Fruit fly (Drosophila melanogaster) whole organism, wandering third instar larva: ENCODE measurements around the gene CG18265.

Experiments used
- Abd-B ChIP-seq: fragments of >200 bp; optimal IDR thresholded peaks from 2 replicates; lab custom pipeline; 2017; ENCODE audit warnings: missing biosample characterization, missing genetic modification characterization
- CG32264 ChIP-seq: fragments of 200-800 bp; sonication (Bioruptor generic); optimal IDR thresholded peaks from 2 replicates; lab custom pipeline; 2016; ENCODE audit warnings: missing biosample characterization, missing genetic modification characterization
- CG9705 ChIP-seq: fragments of 200-800 bp; sonication (Bioruptor generic); optimal IDR thresholded peaks from 2 replicates; lab custom pipeline; 2018; ENCODE audit warnings: missing biosample characterization, mild to moderate bottlenecking, missing genetic modification characterization
- CrebA ChIP-seq: fragments of 200-800 bp; sonication (Bioruptor generic); optimal IDR thresholded peaks from 2 replicates; lab custom pipeline; 2016; ENCODE audit warnings: missing biosample characterization, mild to moderate bottlenecking, missing genetic modification characterization, borderline replicate concordance
- Dfd ChIP-seq: fragments of >200 bp; optimal IDR thresholded peaks from 2 replicates; lab custom pipeline; 2017; ENCODE audit warnings: missing biosample characterization, missing genetic modification characterization
- HLH106 ChIP-seq: fragments of 200-800 bp; optimal IDR thresholded peaks from 3 replicates; lab custom pipeline; 2019; ENCODE audit warnings: missing biosample characterization, mild to moderate bottlenecking, missing genetic modification characterization, moderate library complexity
- Hnf4 ChIP-seq: fragments of 200-800 bp; sonication (Bioruptor generic); optimal IDR thresholded peaks from 2 replicates; lab custom pipeline; 2016; ENCODE audit warnings: missing biosample characterization, mild to moderate bottlenecking, missing genetic modification characterization
- Hr78 ChIP-seq: fragments of >200 bp; optimal IDR thresholded peaks from 2 replicates; lab custom pipeline; 2017; ENCODE audit warnings: missing biosample characterization, missing genetic modification characterization
- Hr83 ChIP-seq: fragments of 200-300 bp; sonication (Bioruptor generic); optimal IDR thresholded peaks from 2 replicates; lab custom pipeline; 2016; ENCODE audit warnings: missing biosample characterization, mild to moderate bottlenecking, missing genetic modification characterization, moderate library complexity; ENCODE audit not compliant: poor library complexity, severe bottlenecking
- Jra ChIP-seq: sonication (Bioruptor generic); optimal IDR thresholded peaks from 2 replicates; lab custom pipeline; 2016; ENCODE audit warnings: missing biosample characterization, missing genetic modification characterization
- Mio ChIP-seq: sonication (Bioruptor generic); optimal IDR thresholded peaks from 2 replicates; lab custom pipeline; 2016; ENCODE audit warnings: missing biosample characterization, missing genetic modification characterization
- Myc ChIP-seq: fragments of >200 bp; optimal IDR thresholded peaks from 2 replicates; lab custom pipeline; 2017
- N ChIP-seq: fragments of >200 bp; optimal IDR thresholded peaks from 2 replicates; lab custom pipeline; 2018; ENCODE audit warnings: missing biosample characterization, missing external identifiers, missing genetic modification characterization
- OdsH ChIP-seq: fragments of 200-800 bp; sonication (Bioruptor generic); optimal IDR thresholded peaks from 2 replicates; lab custom pipeline; 2016; ENCODE audit warnings: missing biosample characterization, mild to moderate bottlenecking, missing genetic modification characterization
- Sp1 ChIP-seq: fragments of 200-800 bp; sonication (Bioruptor generic); optimal IDR thresholded peaks from 3 replicates; lab custom pipeline; 2019; ENCODE audit warnings: missing biosample characterization, mild to moderate bottlenecking, missing genetic modification characterization, moderate library complexity
- Vsx2 ChIP-seq: fragments of 200-300, 225-300 bp; sonication (Bioruptor generic); optimal IDR thresholded peaks from 2 replicates; lab custom pipeline; 2018; ENCODE audit warnings: missing biosample characterization, missing genetic modification characterization; ENCODE audit not compliant: partially characterized antibody
- br ChIP-seq: fragments of 200-800 bp; sonication (Bioruptor generic); optimal IDR thresholded peaks from 2 replicates; lab custom pipeline; 2016; ENCODE audit warnings: missing biosample characterization, missing genetic modification characterization
- brk ChIP-seq: fragments of 200-800 bp; sonication (Bioruptor generic); optimal IDR thresholded peaks from 2 replicates; lab custom pipeline; 2016; ENCODE audit warnings: missing biosample characterization, mild to moderate bottlenecking, missing genetic modification characterization
- dl ChIP-seq, 2 experiments: fragments of 175-275, 200-275 bp in 1 of 2; fragments of 200-275 bp in 1 of 2; sonication (Bioruptor generic); optimal IDR thresholded peaks; lab custom pipeline; 2018; ENCODE audit warnings: mild to moderate bottlenecking in 2 of 2, missing biosample characterization in 2 of 2, missing genetic modification characterization in 2 of 2, moderate library complexity in 2 of 2; ENCODE audit not compliant: partially characterized antibody in 2 of 2, insufficient read depth in 1 of 2
- dmrt93B ChIP-seq: fragments of 200-800 bp; sonication (Bioruptor generic); optimal IDR thresholded peaks from 2 replicates; lab custom pipeline; 2018; ENCODE audit warnings: missing biosample characterization, mild to moderate bottlenecking, missing genetic modification characterization
- dsf ChIP-seq: sonication (Bioruptor generic); optimal IDR thresholded peaks from 2 replicates; lab custom pipeline; 2016; ENCODE audit warnings: missing biosample characterization, missing genetic modification characterization, borderline replicate concordance
- ey ChIP-seq: fragments of 200-800 bp; sonication (Bioruptor generic); optimal IDR thresholded peaks from 2 replicates; lab custom pipeline; 2016; ENCODE audit warnings: missing biosample characterization, missing genetic modification characterization
- foxo ChIP-seq, 2 experiments: fragments of 200-800 bp; sonication (Bioruptor generic); optimal IDR thresholded peaks; 2 replicates in 1 of 2; 3 replicates in 1 of 2; lab custom pipeline; 2016 to 2017; ENCODE audit warnings: missing biosample characterization in 2 of 2, missing genetic modification characterization in 2 of 2
- fru ChIP-seq: fragments of 200-800 bp; sonication (Bioruptor generic); optimal IDR thresholded peaks from 3 replicates; lab custom pipeline; 2016; ENCODE audit warnings: missing biosample characterization, mild to moderate bottlenecking, missing genetic modification characterization
- h ChIP-seq: fragments of 200-800 bp; sonication (Bioruptor generic); optimal IDR thresholded peaks from 3 replicates; lab custom pipeline; 2016; ENCODE audit warnings: missing biosample characterization, mild to moderate bottlenecking, missing genetic modification characterization
- jim ChIP-seq: fragments of 175-275, 200-325 bp; sonication (Bioruptor generic); optimal IDR thresholded peaks from 2 replicates; lab custom pipeline; 2016; ENCODE audit warnings: missing biosample characterization, mild to moderate bottlenecking, missing genetic modification characterization
- lola ChIP-seq: fragments of >200 bp; optimal IDR thresholded peaks from 2 replicates; lab custom pipeline; 2017; ENCODE audit warnings: missing biosample characterization, missing genetic modification characterization
- psq ChIP-seq: fragments of 200-800 bp; sonication (Bioruptor generic); optimal IDR thresholded peaks from 3 replicates; lab custom pipeline; 2017; ENCODE audit warnings: missing biosample characterization, mild to moderate bottlenecking, missing genetic modification characterization, moderate library complexity
- tai ChIP-seq: sonication (Bioruptor generic); optimal IDR thresholded peaks from 2 replicates; lab custom pipeline; 2016; ENCODE audit warnings: missing biosample characterization, missing genetic modification characterization
- usp ChIP-seq: fragments of >200 bp; optimal IDR thresholded peaks from 2 replicates; lab custom pipeline; 2017; ENCODE audit warnings: missing biosample characterization, missing genetic modification characterization

CG18265 gene

DNA sequence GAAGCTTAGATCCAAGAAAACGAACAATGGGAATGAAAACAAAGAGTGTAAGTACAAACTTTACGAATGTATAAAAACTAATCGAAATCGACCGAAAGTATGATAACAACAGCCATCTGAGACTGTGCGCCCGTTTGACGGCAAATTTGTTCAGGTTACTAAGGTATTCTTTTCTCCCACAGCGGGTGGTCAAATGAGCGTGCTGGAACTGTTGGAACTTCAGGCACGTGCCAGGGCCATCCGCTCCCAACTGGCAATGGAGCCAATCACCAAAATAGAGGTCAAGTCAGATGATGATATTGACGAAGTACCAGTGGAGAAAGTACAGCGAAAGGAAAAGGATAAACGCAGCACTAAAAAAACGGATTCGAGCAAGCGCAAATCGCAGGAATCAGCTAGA lies 2.9 kb upstream of the CG18265 start, which contains the start of gene CG12229:
TSS of gene CG12229 (minus strand) at position 101 of the 400 bp plus-strand sequence.
- TF ChIP-seq Jra (GFP tag; lab: Kevin White, UChicago): no peak
- no peak for TF ChIP-seq Dfd
- TF ChIP-seq, all 38 proteins: peak for 0

DNA sequence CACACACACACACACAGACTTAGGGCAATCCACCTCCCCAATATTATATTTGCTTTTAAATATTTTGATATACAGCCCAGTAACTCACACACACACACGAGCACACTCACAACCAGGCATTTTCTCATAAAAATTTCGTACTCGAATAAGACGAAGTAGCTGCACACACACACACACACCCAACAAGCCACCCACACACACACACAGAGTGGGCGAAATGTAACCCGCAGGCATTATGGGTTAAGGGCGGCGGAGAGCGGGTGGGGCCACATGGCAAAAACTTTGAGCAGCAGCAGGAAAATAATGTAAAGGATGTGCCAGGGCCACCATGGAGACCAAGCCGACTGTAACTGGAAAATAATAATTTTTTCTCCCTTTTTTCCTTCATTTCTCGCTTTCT lies 2.4 kb downstream of the CG18265 start:
- TF ChIP-seq Dfd (peak; percentile 72), jim (no peak), dl (GFP tag; optimal IDR thresholded peaks at IDR 0.05; lab: Kevin White, UChicago; ENCODE audit: insufficient read depth in 1 of 2, partially characterized antibody in 2 of 2) (no peak), Sp1 (GFP tag; lab: Kevin White, UChicago) (no peak), psq (no peak)

DNA sequence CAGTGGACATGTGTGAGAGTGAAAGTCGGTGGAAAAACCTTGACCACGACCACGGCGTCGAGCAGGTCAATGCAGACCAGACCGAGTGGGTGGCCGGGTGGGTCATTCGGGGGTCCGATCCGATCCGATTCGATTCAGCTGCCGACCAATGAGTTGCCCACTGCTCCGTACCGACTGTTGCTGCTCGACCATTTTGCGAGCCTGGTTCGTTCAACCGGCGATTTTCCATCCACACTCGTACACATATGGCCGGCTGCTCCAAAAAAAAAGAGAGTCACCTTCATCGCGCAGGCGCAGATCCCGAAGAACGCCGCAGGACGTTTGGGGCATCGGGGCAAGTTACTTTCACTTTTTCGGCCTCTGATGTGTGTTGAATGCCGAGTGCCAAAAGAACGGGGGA lies 5.4 kb downstream of the CG18265 start:
- TF ChIP-seq jim: no peak
- no peak for TF ChIP-seq HLH106 (tag; lab: Kevin White, UChicago)
- no peak for TF ChIP-seq Sp1 (GFP tag; lab: Kevin White, UChicago)
- no peak for TF ChIP-seq dmrt93B (GFP tag; lab: Kevin White, UChicago)
- no peak for TF ChIP-seq Myc (lab: Kevin White, UChicago)

DNA sequence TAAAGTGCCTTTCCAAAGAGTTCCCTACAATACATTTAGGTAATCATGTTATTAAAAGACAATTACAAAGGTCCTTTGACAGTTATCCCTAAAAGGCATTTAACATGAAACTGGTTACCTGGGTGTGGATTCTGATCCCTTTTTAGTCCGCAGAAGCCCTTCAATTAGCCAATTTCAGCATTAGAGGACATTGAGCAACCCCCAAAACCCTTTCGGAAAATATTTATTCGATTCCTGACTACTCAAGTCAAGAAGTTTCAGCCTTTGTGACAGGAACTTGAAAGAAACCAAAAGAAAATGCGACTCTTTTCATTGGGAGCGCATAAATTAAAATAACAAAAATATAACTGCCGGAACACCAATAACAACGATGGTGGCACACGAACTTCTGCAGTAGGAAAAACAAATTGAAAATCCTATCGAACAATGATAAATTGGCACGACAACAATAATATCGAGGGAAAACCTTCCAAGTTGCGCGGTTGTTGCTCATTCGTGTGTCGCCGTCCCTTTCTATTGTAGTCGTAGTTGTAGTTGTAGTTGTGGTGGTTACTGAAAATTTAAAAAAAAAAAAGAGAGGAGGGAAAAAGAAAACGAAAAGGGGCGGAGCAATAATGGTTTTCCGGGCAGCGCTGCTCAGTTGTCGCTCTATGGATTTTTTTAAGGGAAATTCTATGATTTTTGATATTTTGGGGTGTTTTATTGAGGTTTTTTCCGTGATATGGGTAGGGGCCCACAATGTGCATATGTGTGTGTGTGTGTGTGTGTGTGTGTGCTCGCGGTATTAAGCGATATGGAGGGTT lies 6.6 kb downstream of the CG18265 start:
- TF ChIP-seq br (GFP tag; lab: Kevin White, UChicago) (no peak), Dfd (peak; percentile 82)

DNA sequence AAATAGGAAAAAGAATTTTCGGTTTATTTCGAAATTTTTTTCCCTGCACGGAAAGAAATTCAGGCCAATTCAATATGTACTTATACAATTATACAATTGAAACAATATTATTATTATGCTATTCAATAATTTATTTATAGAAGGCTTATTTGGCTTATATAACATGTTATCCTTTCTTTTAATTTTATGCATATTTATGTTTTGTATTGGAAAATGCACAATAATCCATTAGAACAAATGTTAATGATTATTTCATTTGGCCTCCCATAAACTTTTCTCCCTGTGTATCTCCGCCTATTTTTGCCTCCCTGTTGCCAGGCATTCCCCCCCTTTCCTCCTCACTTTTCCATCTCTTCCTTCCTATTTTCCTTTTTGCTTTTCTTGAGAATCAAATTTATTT lies 8.7 kb downstream of the CG18265 start:
- no peak for TF ChIP-seq CrebA (GFP tag; lab: Kevin White, UChicago)
- TF ChIP-seq tai: no peak
- TF ChIP-seq psq: no peak

DNA sequence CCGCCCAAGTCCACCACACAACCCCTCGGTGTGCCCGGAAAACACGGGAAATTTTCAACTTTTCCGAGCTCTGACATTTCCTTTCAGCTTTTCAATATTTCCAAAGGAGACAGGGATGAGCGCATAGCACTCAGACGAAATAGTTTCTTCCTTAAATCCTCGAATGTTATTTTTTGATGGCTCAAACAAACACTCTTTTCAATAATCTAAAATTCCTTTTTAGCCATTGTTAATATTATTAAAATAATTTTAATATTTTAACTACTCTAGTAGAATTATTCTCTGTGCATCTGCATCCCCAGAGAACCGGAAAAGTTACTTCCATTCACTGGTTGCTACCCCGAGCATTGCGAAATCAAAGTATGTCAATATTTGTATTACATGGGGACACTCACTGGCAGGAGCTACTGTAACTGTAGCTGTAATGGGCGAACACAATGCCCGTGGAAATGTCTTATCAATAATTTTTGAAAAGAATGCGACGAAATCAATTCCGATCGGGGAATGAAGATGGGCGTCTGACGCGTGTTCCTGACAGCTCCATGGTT lies 18.6 kb downstream of the CG18265 start:
- TF ChIP-seq dl (GFP tag; optimal IDR thresholded peaks at IDR 0.05; lab: Kevin White, UChicago; ENCODE audit: insufficient read depth in 1 of 2, partially characterized antibody in 2 of 2) (no peak), psq (no peak), h (GFP tag; lab: Kevin White, UChicago) (no peak), foxo (GFP tag; optimal IDR thresholded peaks at IDR 0.05; lab: Kevin White, UChicago) (no peak), brk (GFP tag; lab: Kevin White, UChicago) (no peak), tai (no peak), CG32264 (GFP tag; lab: Kevin White, UChicago) (no peak), dsf (GFP tag; lab: Kevin White, UChicago) (no peak), fru (GFP tag; lab: Kevin White, UChicago) (no peak), lola (GFP tag; lab: Kevin White, UChicago) (no peak), OdsH (no peak), N (GFP tag; lab: Kevin White, UChicago) (no peak), Vsx2 (GFP tag; lab: Kevin White, UChicago) (no peak), Dfd (no peak), HLH106 (tag; lab: Kevin White, UChicago) (no peak), CG9705 (GFP tag; lab: Kevin White, UChicago) (no peak), jim (no peak), Hr83 (GFP tag; lab: Kevin White, UChicago) (no peak), Sp1 (GFP tag; lab: Kevin White, UChicago) (no peak)
- TF ChIP-seq, all 38 proteins: peak for 0

DNA sequence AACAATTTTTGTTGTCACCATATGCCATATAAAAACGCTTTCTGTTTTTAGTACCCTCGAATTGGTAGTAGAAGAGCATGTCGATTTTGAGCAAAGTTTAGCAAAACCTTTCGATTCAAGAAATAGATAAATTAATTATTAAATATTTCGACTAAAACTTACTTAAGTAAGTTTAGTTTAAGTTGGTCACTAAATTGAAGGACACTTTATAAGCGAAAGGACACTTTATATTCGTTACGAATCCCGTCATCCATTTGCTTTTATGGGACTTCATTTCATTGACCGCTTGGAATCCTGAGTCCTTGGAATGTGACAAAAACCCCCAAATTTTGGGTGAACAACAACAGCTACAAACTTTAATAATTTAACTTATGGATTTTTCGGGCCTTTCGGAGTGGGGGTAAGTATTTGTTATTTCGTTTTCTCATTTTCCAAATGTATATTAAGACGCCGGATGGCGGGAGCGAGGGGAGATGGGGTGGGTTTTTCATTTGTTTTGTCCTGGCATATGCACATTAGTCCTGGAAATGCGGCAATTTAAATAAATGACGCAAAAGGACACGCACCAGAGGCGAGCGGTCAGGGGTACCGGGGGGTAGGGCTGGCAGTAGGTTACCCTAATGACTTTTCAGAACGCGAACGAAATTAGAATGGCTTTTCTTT lies 19.8 kb downstream of the CG18265 start:
- TF ChIP-seq dl (GFP tag; optimal IDR thresholded peaks at IDR 0.05; lab: Kevin White, UChicago; ENCODE audit: insufficient read depth in 1 of 2, partially characterized antibody in 2 of 2) (no peak), usp (GFP tag; lab: Kevin White, UChicago) (no peak), Hr78 (GFP tag; lab: Kevin White, UChicago) (no peak), brk (GFP tag; lab: Kevin White, UChicago) (no peak), ey (no peak), Myc (lab: Kevin White, UChicago) (no peak), Jra (GFP tag; lab: Kevin White, UChicago) (no peak), br (GFP tag; lab: Kevin White, UChicago) (no peak), HLH106 (tag; lab: Kevin White, UChicago) (no peak), Abd-B (GFP tag; lab: Kevin White, UChicago) (no peak), fru (GFP tag; lab: Kevin White, UChicago) (no peak), h (GFP tag; lab: Kevin White, UChicago) (no peak), Mio (no peak), foxo (GFP tag; optimal IDR thresholded peaks at IDR 0.05; lab: Kevin White, UChicago) (no peak), Hnf4 (GFP tag; lab: Kevin White, UChicago) (no peak)
